Worm (Caenorhabditis elegans): ENCODE measurements around the gene pipp-4P.

ce11 chrIII:2781833-2782232, 37.2 kb upstream of the pipp-4P start:
- no peak for TF ChIP-seq nhr-28 (tag; optimal IDR thresholded peaks at IDR 0.05)
- no peak for TF ChIP-seq unc-98 (GFP tag; IDR thresholded peaks at IDR 0.05)
- no peak for TF ChIP-seq mef-2 (tag; optimal IDR thresholded peaks at IDR 0.05)
- no peak for TF ChIP-seq pqm-1 (tag; optimal IDR thresholded peaks at IDR 0.05)
- no peak for TF ChIP-seq ces-1 (GFP tag; optimal IDR thresholded peaks at IDR 0.05)
- TF ChIP-seq nhr-19 (GFP tag; conservative IDR thresholded peaks at IDR 0.05) = no peak
- TF ChIP-seq F16B12.6 (tag; optimal IDR thresholded peaks at IDR 0.05) = no peak
- no peak for TF ChIP-seq ama-1 (optimal IDR thresholded peaks at IDR 0.05)

Data from whole organism, L1 larva.